Fruit fly (Drosophila melanogaster): ENCODE data around the gene AhcyL2.

AhcyL2 gene

dm6 chr3R:16948667-16949066 is 33.3 kb downstream of the AhcyL2 start (continued):
- 0 out of 2 replicates have a peak, but pooled peaks have one; percentile 33 for TF ChIP-seq sob (GFP tag; IDR thresholded peaks at IDR 0.05)
- peak; percentile 32 for TF ChIP-seq jumu (GFP tag; optimal IDR thresholded peaks at IDR 0.05)
- TF ChIP-seq Max (GFP tag; optimal IDR thresholded peaks at IDR 0.05) = no peak
- TF ChIP-seq gt (GFP tag; IDR thresholded peaks at IDR 0.05) = no peak
- no peak for TF ChIP-seq sug (tag; optimal IDR thresholded peaks at IDR 0.05)
- TF ChIP-seq CG4424 (GFP tag; optimal IDR thresholded peaks at IDR 0.05) = peak; percentile 25
- no peak for TF ChIP-seq crc (GFP tag; optimal IDR thresholded peaks at IDR 0.05)
- TF ChIP-seq CG18262 (tag; optimal IDR thresholded peaks at IDR 0.05) = no peak
- no peak for TF ChIP-seq CG2202 (tag; optimal IDR thresholded peaks at IDR 0.05)
- no peak for TF ChIP-seq vfl (GFP tag; optimal IDR thresholded peaks at IDR 0.05)
- no peak for TF ChIP-seq Ssrp (tag; optimal IDR thresholded peaks at IDR 0.05)
- TF ChIP-seq CG11696 (GFP tag; IDR thresholded peaks at IDR 0.05) = no peak
- TF ChIP-seq dati (GFP tag; IDR thresholded peaks at IDR 0.05) = no peak
- TF ChIP-seq Six4 (GFP tag; optimal IDR thresholded peaks at IDR 0.05) = no peak
- peak; percentile 94 for TF ChIP-seq Med (GFP tag)
- TF ChIP-seq CG10274 (GFP tag; optimal IDR thresholded peaks at IDR 0.05) = no peak
- no peak for TF ChIP-seq unc-4 (GFP tag; IDR thresholded peaks at IDR 0.05; ENCODE audit: partially characterized antibody)
- TF ChIP-seq fd102C (GFP tag; optimal IDR thresholded peaks at IDR 0.05) = no peak
- TF ChIP-seq ewg (GFP tag; optimal IDR thresholded peaks at IDR 0.05) = peak; percentile 63
- TF ChIP-seq Eip74EF (GFP tag; optimal IDR thresholded peaks at IDR 0.05) = no peak
- TF ChIP-seq CG4360 (GFP tag; IDR thresholded peaks at IDR 0.05) = 0 out of 2 replicates have a peak, but pooled peaks have one; percentile 32
- peak; percentile 47 for TF ChIP-seq CG32532 (GFP tag; IDR thresholded peaks at IDR 0.05)
- TF ChIP-seq CG10147 (GFP tag; optimal IDR thresholded peaks at IDR 0.05) = no peak
- TF ChIP-seq CG3995 (GFP tag; optimal IDR thresholded peaks at IDR 0.05) = no peak
- no peak for TF ChIP-seq Hr39 (optimal IDR thresholded peaks at IDR 0.05)
- no peak for TF ChIP-seq CG9932 (GFP tag; IDR thresholded peaks at IDR 0.05)
- no peak for TF ChIP-seq CG31388 (GFP tag; optimal IDR thresholded peaks at IDR 0.05)
- peak; percentile 97 for TF ChIP-seq CG10321 (GFP tag; IDR thresholded peaks at IDR 0.05)
- TF ChIP-seq YL-1 (GFP tag; optimal IDR thresholded peaks at IDR 0.05) = no peak
- no peak for TF ChIP-seq en (GFP tag; optimal IDR thresholded peaks at IDR 0.05)
- TF ChIP-seq sqz (GFP tag; optimal IDR thresholded peaks at IDR 0.05) = peak; percentile 8
- no peak for TF ChIP-seq ash1 (GFP tag; optimal IDR thresholded peaks at IDR 0.05)
- TF ChIP-seq CG6813 (GFP tag; optimal IDR thresholded peaks at IDR 0.05) = no peak
- TF ChIP-seq fd3F (GFP tag; optimal IDR thresholded peaks at IDR 0.05) = no peak
- 0 out of 3 replicates have a peak, but pooled peaks have one; percentile 30 for TF ChIP-seq dysf (GFP tag; IDR thresholded peaks at IDR 0.05)
- TF ChIP-seq jing (GFP tag; optimal IDR thresholded peaks at IDR 0.05) = no peak
- TF ChIP-seq CG11695 (GFP tag; IDR thresholded peaks at IDR 0.05) = 0 out of 3 replicates have a peak, but pooled peaks have one; percentile 26
- TF ChIP-seq MTF-1 (GFP tag; optimal IDR thresholded peaks at IDR 0.05; ENCODE audit: borderline replicate concordance) = no peak
- TF ChIP-seq HLH4C (GFP tag; IDR thresholded peaks at IDR 0.05; ENCODE audit: partially characterized antibody) = 0 out of 3 replicates have a peak, but pooled peaks have one; percentile 34
- no peak for TF ChIP-seq CG6765 (GFP tag; optimal IDR thresholded peaks at IDR 0.05)
- no peak for TF ChIP-seq Aef1 (GFP tag; IDR thresholded peaks at IDR 0.05)
- peak; percentile 54; the same call in 1 of the 2 replicates for TF ChIP-seq bbx (GFP tag; IDR thresholded peaks at IDR 0.05; ENCODE audit: partially characterized antibody)
- no peak for TF ChIP-seq CG14965 (GFP tag; optimal IDR thresholded peaks at IDR 0.05; ENCODE audit: borderline replicate concordance)
- peak; percentile 8 for TF ChIP-seq CG8089 (GFP tag; optimal IDR thresholded peaks at IDR 0.05)
- no peak for TF ChIP-seq CG13894 (tag; optimal IDR thresholded peaks at IDR 0.05)
- no peak for TF ChIP-seq ranshi (GFP tag; IDR thresholded peaks at IDR 0.05)
- TF ChIP-seq sd (tag; optimal IDR thresholded peaks at IDR 0.05) = no peak
- TF ChIP-seq CG1602 (GFP tag; optimal IDR thresholded peaks at IDR 0.05) = no peak
- no peak for TF ChIP-seq dm (GFP tag; optimal IDR thresholded peaks at IDR 0.05)
- no peak for TF ChIP-seq az2 (GFP tag; optimal IDR thresholded peaks at IDR 0.05)
- TF ChIP-seq pita (GFP tag; optimal IDR thresholded peaks at IDR 0.05) = no peak

Measured in whole organism, embryonic.